Fruit fly (Drosophila melanogaster) whole organism, embryonic: ENCODE measurements around the gene Dnai2.

Experiments
- Aef1 ChIP-seq: fragments of 200-800 bp; sonication (Bioruptor generic); IDR thresholded peaks from 3 replicates; pipeline ENCODE4 v1.3.6; 2022; ENCODE audit warnings: missing biosample characterization, missing genetic modification characterization
- B-H2 ChIP-seq: fragments of 200-800 bp; sonication (Bioruptor generic); optimal IDR thresholded peaks from 2 replicates; lab custom pipeline; 2018; ENCODE audit warnings: missing biosample characterization, mild to moderate bottlenecking, missing genetic modification characterization
- BtbVII ChIP-seq: fragments of 200-800 bp; sonication (Bioruptor generic); optimal IDR thresholded peaks from 3 replicates; lab custom pipeline; 2017; ENCODE audit warnings: missing biosample characterization, mild to moderate bottlenecking, missing genetic modification characterization
- CG10267 ChIP-seq: fragments of 200-800 bp; sonication (Bioruptor generic); optimal IDR thresholded peaks from 2 replicates; lab custom pipeline; 2018; ENCODE audit warnings: missing biosample characterization, mild to moderate bottlenecking, missing genetic modification characterization, moderate library complexity
- CG10654 ChIP-seq: fragments of 200-800 bp; sonication (Bioruptor generic); optimal IDR thresholded peaks from 2 replicates; lab custom pipeline; 2016; ENCODE audit warnings: missing biosample characterization, missing genetic modification characterization
- CG12391 ChIP-seq: fragments of 200-800 bp; sonication (Bioruptor generic); optimal IDR thresholded peaks from 3 replicates; lab custom pipeline; 2018; ENCODE audit warnings: missing biosample characterization, mild to moderate bottlenecking, missing genetic modification characterization, moderate library complexity
- CG12744 ChIP-seq: fragments of 200-800 bp; sonication (Bioruptor generic); optimal IDR thresholded peaks from 2 replicates; lab custom pipeline; 2016; ENCODE audit warnings: missing biosample characterization, missing genetic modification characterization
- CG13296 ChIP-seq: fragments of 200-800 bp; sonication (Bioruptor generic); optimal IDR thresholded peaks from 3 replicates; lab custom pipeline; 2018; ENCODE audit warnings: missing biosample characterization, mild to moderate bottlenecking, missing genetic modification characterization
- CG13424 ChIP-seq: fragments of 200-800 bp; sonication (Bioruptor generic); optimal IDR thresholded peaks from 2 replicates; lab custom pipeline; 2019; ENCODE audit warnings: missing biosample characterization, mild to moderate bottlenecking, missing genetic modification characterization, moderate library complexity
- CG17568 ChIP-seq: fragments of 200-800 bp; sonication (Bioruptor generic); optimal IDR thresholded peaks from 2 replicates; lab custom pipeline; 2018; ENCODE audit warnings: missing biosample characterization, mild to moderate bottlenecking, missing genetic modification characterization, moderate library complexity
- CG17802 ChIP-seq: fragments of 200-800 bp; sonication (Bioruptor generic); optimal IDR thresholded peaks from 2 replicates; lab custom pipeline; 2018; ENCODE audit warnings: missing biosample characterization, mild to moderate bottlenecking, missing genetic modification characterization, moderate library complexity
- CG32767 ChIP-seq: fragments of 200-800 bp; sonication (Bioruptor generic); IDR thresholded peaks from 2 replicates; pipeline ENCODE4 v1.3.6; 2022; ENCODE audit warnings: missing biosample characterization, missing genetic modification characterization
- CG3847 ChIP-seq: fragments of 200-800 bp; sonication (Bioruptor generic); IDR thresholded peaks from 2 replicates; pipeline ENCODE4 v1.3.6; 2022; ENCODE audit warnings: missing biosample characterization, missing genetic modification characterization
- CG4328 ChIP-seq: fragments of 200-800 bp; sonication (Bioruptor generic); optimal IDR thresholded peaks from 3 replicates; lab custom pipeline; 2017; ENCODE audit warnings: missing biosample characterization, missing genetic modification reagents, missing genetic modification characterization
- CG7987 ChIP-seq: fragments of 200-800 bp; sonication (Bioruptor generic); optimal IDR thresholded peaks from 2 replicates; lab custom pipeline; 2018; ENCODE audit warnings: missing biosample characterization, mild to moderate bottlenecking, missing genetic modification characterization, moderate library complexity
- CG8944 ChIP-seq: fragments of 200-800 bp; sonication (Bioruptor generic); optimal IDR thresholded peaks from 3 replicates; lab custom pipeline; 2016; ENCODE audit warnings: missing biosample characterization, missing genetic modification characterization
- CG9215 ChIP-seq: fragments of 200-800 bp; sonication (Bioruptor generic); IDR thresholded peaks from 2 replicates; pipeline ENCODE4 v1.3.6; 2022; ENCODE audit warnings: missing biosample characterization, missing genetic modification characterization
- Camta ChIP-seq: fragments of 200-800 bp; sonication (Bioruptor generic); optimal IDR thresholded peaks from 2 replicates; lab custom pipeline; 2016; ENCODE audit warnings: missing biosample characterization, missing genetic modification characterization
- CrebB ChIP-seq: fragments of 200-800 bp; sonication (Bioruptor generic); optimal IDR thresholded peaks from 3 replicates; lab custom pipeline; 2018; ENCODE audit warnings: missing biosample characterization, mild to moderate bottlenecking, missing genetic modification characterization
- Dip3 ChIP-seq: fragments of 200-800 bp; sonication (Bioruptor generic); optimal IDR thresholded peaks from 3 replicates; lab custom pipeline; 2016; ENCODE audit warnings: missing biosample characterization, missing genetic modification characterization
- ERR ChIP-seq: fragments of 200-800 bp; sonication (Bioruptor generic); optimal IDR thresholded peaks from 2 replicates; lab custom pipeline; 2016; ENCODE audit warnings: missing biosample characterization, missing genetic modification characterization
- Fer2 ChIP-seq: fragments of 200-800 bp; sonication (Bioruptor generic); optimal IDR thresholded peaks from 2 replicates; lab custom pipeline; 2018; ENCODE audit warnings: missing biosample characterization, mild to moderate bottlenecking, missing genetic modification characterization, moderate library complexity
- Gsc ChIP-seq: fragments of 200-800 bp; sonication (Bioruptor generic); IDR thresholded peaks from 2 replicates; pipeline ENCODE4 v1.3.6; 2022; ENCODE audit warnings: missing biosample characterization, missing genetic modification characterization
- HLH3B ChIP-seq: fragments of 200-800 bp; sonication (Bioruptor generic); IDR thresholded peaks from 2 replicates; pipeline ENCODE4 v1.3.6; 2022; ENCODE audit warnings: missing biosample characterization, missing genetic modification characterization
- Hand ChIP-seq: fragments of 200-800 bp; sonication (Bioruptor generic); optimal IDR thresholded peaks from 2 replicates; lab custom pipeline; 2017; ENCODE audit warnings: mild to moderate bottlenecking, missing biosample characterization, missing genetic modification reagents, missing genetic modification characterization
- Lim3 ChIP-seq: fragments of 200-800 bp; sonication (Bioruptor generic); IDR thresholded peaks from 2 replicates; pipeline ENCODE4 v1.3.6; 2022; ENCODE audit warnings: missing biosample characterization, missing genetic modification characterization
- Med ChIP-seq: fragments of 200-800 bp; sonication (Bioruptor generic); peaks from one replicate; lab custom pipeline; 2016; ENCODE audit warnings: missing biosample characterization, missing genetic modification characterization, mild to moderate bottlenecking, inconsistent platforms, moderate library complexity
- Poxn ChIP-seq: fragments of 200-800 bp; sonication (Bioruptor generic); IDR thresholded peaks from 2 replicates; pipeline ENCODE4 v1.3.6; 2022; ENCODE audit warnings: missing biosample characterization, missing genetic modification characterization
- Scr ChIP-seq: fragments of 200-800 bp; sonication (Bioruptor generic); IDR thresholded peaks from 2 replicates; pipeline ENCODE4 v1.3.6; 2022; ENCODE audit warnings: missing biosample characterization, missing genetic modification characterization; ENCODE audit not compliant: partially characterized antibody
- Six4 ChIP-seq: fragments of 200-800 bp; sonication (Bioruptor generic); optimal IDR thresholded peaks from 2 replicates; lab custom pipeline; 2016; ENCODE audit warnings: missing biosample characterization, missing genetic modification characterization
- Spps ChIP-seq: fragments of 200-800 bp; sonication (Bioruptor generic); optimal IDR thresholded peaks from 2 replicates; lab custom pipeline; 2018; ENCODE audit warnings: missing biosample characterization, mild to moderate bottlenecking, missing genetic modification characterization
- Taf1 ChIP-seq: fragments of 200-800 bp; sonication (Bioruptor generic); IDR thresholded peaks from 2 replicates; pipeline ENCODE4 v1.3.6; 2022; ENCODE audit warnings: missing biosample characterization, missing genetic modification characterization
- Tbp ChIP-seq: fragments of >200 bp; optimal IDR thresholded peaks from 2 replicates; lab custom pipeline; 2018; ENCODE audit warnings: missing biosample characterization, missing genetic modification characterization
- cad ChIP-seq: fragments of >200 bp; optimal IDR thresholded peaks from 2 replicates; lab custom pipeline; 2017; ENCODE audit warnings: missing biosample characterization, missing genetic modification characterization
- cas ChIP-seq: fragments of 200-800 bp; sonication (Bioruptor generic); IDR thresholded peaks from 2 replicates; pipeline ENCODE4 v1.3.6; 2022; ENCODE audit warnings: missing biosample characterization, missing genetic modification characterization
- danr ChIP-seq: fragments of 200-800 bp; sonication (Bioruptor generic); IDR thresholded peaks from 2 replicates; pipeline ENCODE4 v1.3.6; 2022; ENCODE audit warnings: missing biosample characterization, missing genetic modification characterization
- emc ChIP-seq: fragments of 200-800 bp; sonication (Bioruptor generic); optimal IDR thresholded peaks from 2 replicates; lab custom pipeline; 2016; ENCODE audit warnings: missing biosample characterization, missing genetic modification characterization
- exex ChIP-seq: fragments of 200-800 bp; sonication (Bioruptor generic); optimal IDR thresholded peaks from 4 replicates; lab custom pipeline; 2018; ENCODE audit warnings: missing biosample characterization, mild to moderate bottlenecking, missing genetic modification characterization, moderate library complexity
- fd3F ChIP-seq: fragments of 200-800 bp; sonication (Bioruptor generic); optimal IDR thresholded peaks from 2 replicates; lab custom pipeline; 2018; ENCODE audit warnings: missing biosample characterization, mild to moderate bottlenecking, missing genetic modification characterization, moderate library complexity
- gcm2 ChIP-seq: fragments of 200-800 bp; sonication (Bioruptor generic); optimal IDR thresholded peaks from 2 replicates; lab custom pipeline; 2016; ENCODE audit warnings: missing biosample characterization, missing genetic modification characterization
- gt ChIP-seq: fragments of 200-800 bp; sonication (Bioruptor generic); IDR thresholded peaks from 2 replicates; pipeline ENCODE4 v1.3.6; 2022; ENCODE audit warnings: missing biosample characterization, missing genetic modification characterization
- hb ChIP-seq: fragments of 200-800 bp; sonication (Bioruptor generic); IDR thresholded peaks from 3 replicates; pipeline ENCODE4 v1.3.6; 2022; ENCODE audit warnings: missing biosample characterization, missing genetic modification characterization; ENCODE audit not compliant: partially characterized antibody
- ken ChIP-seq: fragments of 200-800 bp; sonication (Bioruptor generic); IDR thresholded peaks from 3 replicates; pipeline ENCODE4 v1.3.6; 2022; ENCODE audit warnings: missing biosample characterization, missing genetic modification characterization
- mam ChIP-seq: fragments of 200-800 bp; sonication (Bioruptor generic); optimal IDR thresholded peaks from 3 replicates; lab custom pipeline; 2016; ENCODE audit warnings: missing biosample characterization, missing genetic modification characterization
- nmo ChIP-seq: fragments of 200-800 bp; sonication (Bioruptor generic); optimal IDR thresholded peaks from 2 replicates; lab custom pipeline; 2018; ENCODE audit warnings: missing biosample characterization, mild to moderate bottlenecking, missing genetic modification characterization, moderate library complexity
- p53 ChIP-seq: fragments of 200-800 bp; sonication (Bioruptor generic); optimal IDR thresholded peaks from 2 replicates; lab custom pipeline; 2016; ENCODE audit warnings: missing biosample characterization, missing genetic modification characterization
- pho ChIP-seq: fragments of 200-800 bp; sonication (Bioruptor generic); optimal IDR thresholded peaks from 2 replicates; lab custom pipeline; 2016; ENCODE audit warnings: missing biosample characterization, missing genetic modification characterization
- pzg ChIP-seq: fragments of 200-800 bp; sonication (Bioruptor generic); optimal IDR thresholded peaks from 3 replicates; lab custom pipeline; 2018; ENCODE audit warnings: missing biosample characterization, mild to moderate bottlenecking, missing genetic modification characterization, moderate library complexity
- tin ChIP-seq: fragments of 200-800 bp; sonication (Bioruptor generic); optimal IDR thresholded peaks from 3 replicates; lab custom pipeline; 2016; ENCODE audit warnings: missing biosample characterization, missing genetic modification characterization
- ttk ChIP-seq: fragments of 200-800 bp; sonication (Bioruptor generic); IDR thresholded peaks from 2 replicates; pipeline ENCODE4 v2.1.2; 2022; ENCODE audit warnings: missing biosample characterization, missing genetic modification characterization
- vfl ChIP-seq: fragments of 200-800 bp; sonication (Bioruptor generic); optimal IDR thresholded peaks from 2 replicates; lab custom pipeline; 2016; ENCODE audit warnings: missing biosample characterization, missing genetic modification characterization
- zf30C ChIP-seq: fragments of 200-800 bp; sonication (Bioruptor generic); optimal IDR thresholded peaks from 3 replicates; lab custom pipeline; 2018; ENCODE audit warnings: missing biosample characterization, mild to moderate bottlenecking, missing genetic modification characterization

Gene Dnai2

DNA sequence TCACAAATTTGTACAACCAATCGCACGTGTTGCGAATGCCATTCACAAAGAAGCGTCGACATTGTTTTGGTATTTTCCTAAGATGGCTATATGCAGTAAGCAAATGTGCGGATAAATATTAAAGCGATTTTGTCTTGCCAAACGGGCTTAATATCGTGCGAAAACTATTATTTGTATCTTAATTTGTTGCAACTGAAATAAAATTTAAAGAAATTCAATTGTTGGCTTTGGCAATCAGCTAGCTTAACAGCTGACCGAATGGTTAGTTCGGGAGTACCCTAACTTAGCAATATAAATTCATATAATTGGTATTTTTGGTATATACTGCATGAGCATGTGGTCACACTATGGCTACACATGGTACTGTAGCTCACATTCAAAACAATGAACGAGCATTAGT lies 50.7 kb downstream of the Dnai2 start, which contains the start of the genes RIOK1 and Polr3H (continued):
- TF ChIP-seq B-H2 (GFP tag; lab: Kevin White, UChicago), result no peak
- peak; percentile 48 for TF ChIP-seq CG17802 (tag; lab: Kevin White, UChicago)
- TF ChIP-seq CG17568 (GFP tag; lab: Kevin White, UChicago), result no peak
- peak; percentile 61; the same call in 2 of the 3 replicates for TF ChIP-seq Aef1
- TF ChIP-seq CG8944 (GFP tag; lab: Kevin White, UChicago), result peak; percentile 74
- TF ChIP-seq Scr (GFP tag; lab: Robert Waterston, UW), result peak; percentile 34; the same call in 1 of the 2 replicates
- TF ChIP-seq CG10654 (GFP tag; lab: Kevin White, UChicago), result peak; percentile 65
- 0 out of 2 replicates have a peak, but pooled peaks have one; percentile 31 for TF ChIP-seq cas (GFP tag; lab: Robert Waterston, UW)
- peak; percentile 79 for TF ChIP-seq CG12391 (tag; lab: Kevin White, UChicago)
- TF ChIP-seq Gsc (GFP tag; lab: Robert Waterston, UW), result no peak
- peak; percentile 36 for TF ChIP-seq Six4 (GFP tag; lab: Kevin White, UChicago)
- TF ChIP-seq CG10267 (tag; lab: Kevin White, UChicago), result peak; percentile 69
- TF ChIP-seq Poxn (GFP tag; lab: Robert Waterston, UW), result no peak
- peak; percentile 49; the same call in 1 of the 2 replicates for TF ChIP-seq HLH3B (GFP tag; lab: Robert Waterston, UW)
- TF ChIP-seq vfl (GFP tag; lab: Kevin White, UChicago), result peak; percentile 59
- TF ChIP-seq Lim3, result no peak
- peak; percentile 27 for TF ChIP-seq Spps (tag; lab: Kevin White, UChicago)
- peak; percentile 11; the same call in 1 of the 2 replicates for TF ChIP-seq CG32767 (GFP tag; lab: Robert Waterston, UW)
- TF ChIP-seq CrebB (tag; lab: Kevin White, UChicago), result peak; percentile 29
- TF ChIP-seq pzg, result peak; percentile 75
- TF ChIP-seq tin, result peak; percentile 72
- TF ChIP-seq Dip3 (GFP tag; lab: Kevin White, UChicago), result peak; percentile 79
- no peak; the same call in 1 of the 2 replicates for TF ChIP-seq CG3847 (GFP tag; lab: Robert Waterston, UW)
- TF ChIP-seq emc (GFP tag; lab: Kevin White, UChicago), result no peak
- peak; percentile 40; the same call in 1 of the 2 replicates for TF ChIP-seq CG9215 (GFP tag; lab: Robert Waterston, UW)
- peak; percentile 7 for TF ChIP-seq CG7987
- peak; percentile 39 for TF ChIP-seq fd3F
- TF ChIP-seq BtbVII (GFP tag; lab: Kevin White, UChicago), result no peak
- TF ChIP-seq p53, result peak; percentile 35
- TF ChIP-seq ttk (GFP tag; lab: Robert Waterston, UW), result peak; percentile 31; the same call in 1 of the 2 replicates
- TF ChIP-seq Camta (GFP tag; lab: Kevin White, UChicago), result peak; percentile 75
- peak; percentile 56 for TF ChIP-seq ERR (GFP tag; lab: Kevin White, UChicago)
- TF ChIP-seq gt, result no peak
- peak; percentile 78 for TF ChIP-seq nmo (GFP tag; lab: Kevin White, UChicago)
- TF ChIP-seq pho, result peak; percentile 80
- TF ChIP-seq Hand (GFP tag; lab: Kevin White, UChicago), result no peak
- no peak for TF ChIP-seq cad (GFP tag; lab: Kevin White, UChicago)
- peak; percentile 69 for TF ChIP-seq CG13424 (tag; lab: Kevin White, UChicago)
- peak; percentile 62 for TF ChIP-seq gcm2 (GFP tag; lab: Kevin White, UChicago)
- no peak for TF ChIP-seq Tbp
- no peak for TF ChIP-seq Taf1
- TF ChIP-seq zf30C, result no peak
- TF ChIP-seq mam (GFP tag; lab: Kevin White, UChicago), result peak; percentile 83
- peak; percentile 97 for TF ChIP-seq Med
- TF ChIP-seq hb, result no peak
- TF ChIP-seq danr (GFP tag; lab: Robert Waterston, UW), result no peak
- TF ChIP-seq Fer2 (tag; lab: Kevin White, UChicago), result no peak
- no peak for TF ChIP-seq exex (tag; lab: Kevin White, UChicago)
- TF ChIP-seq CG4328 (GFP tag; lab: Kevin White, UChicago), result no peak
- TF ChIP-seq CG12744, result no peak
- TF ChIP-seq CG13296 (GFP tag; lab: Kevin White, UChicago), result no peak
- TF ChIP-seq ken (GFP tag; lab: Robert Waterston, UW), result peak; percentile 43; the same call in 1 of the 3 replicates
